Worm (Caenorhabditis elegans): ENCODE measurements around the gene T08D2.5.
"Not testable (repeated sequence)": the region's sequence is repeated elsewhere in the genome, so short reads cannot be mapped to it uniquely, and the experiment has no call there.

Gene T08D2.5

DNA sequence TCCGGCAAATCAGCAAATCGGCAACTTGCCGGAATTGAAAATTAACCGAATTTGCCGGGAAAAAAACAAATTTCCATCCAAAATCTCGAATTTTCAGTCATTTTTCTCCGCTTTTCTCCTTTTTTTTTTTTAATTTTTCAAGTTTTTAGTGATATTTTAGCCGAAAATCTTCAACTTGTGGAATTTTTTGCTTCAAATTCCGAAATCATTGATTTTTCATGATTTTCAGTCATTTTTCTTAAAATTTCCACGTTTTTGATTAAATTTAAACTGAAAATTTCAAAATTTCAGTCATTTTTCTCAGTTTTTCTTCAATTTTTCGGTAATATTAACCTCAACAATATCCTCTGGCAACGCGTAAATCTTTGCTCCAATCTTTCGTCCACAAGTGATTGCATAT lies 32.5 kb downstream of the T08D2.5 start, which contains the start of gene Y73B3B.3:
TSS of gene Y73B3B.3 (plus strand) at position 301 of the 400 bp plus-strand sequence.
- not testable (repeated sequence) for TF ChIP-seq ref-1 (GFP tag; conservative IDR thresholded peaks at IDR 0.05); ztf-23 (GFP tag; IDR thresholded peaks at IDR 0.05); ztf-29 (GFP tag; IDR thresholded peaks at IDR 0.05)

DNA sequence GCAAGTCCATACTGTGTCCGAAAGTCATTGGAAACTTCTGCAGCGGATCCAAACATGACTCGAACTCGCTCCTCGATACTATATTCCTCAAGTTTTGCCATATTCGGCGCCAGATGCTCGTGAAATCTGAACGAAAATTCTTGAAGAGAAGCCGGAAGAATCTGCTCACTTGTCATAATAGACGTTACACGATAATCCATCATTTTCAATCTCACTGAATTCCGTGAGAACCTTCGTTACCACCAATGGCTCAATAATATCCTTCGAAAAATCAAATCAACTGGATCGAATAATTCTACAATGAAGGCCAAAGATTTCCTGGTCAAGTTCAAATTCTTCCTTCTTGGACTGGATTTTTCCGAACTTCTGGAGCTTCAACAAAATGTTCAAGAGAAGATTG lies 34.0 kb downstream of the T08D2.5 start, which contains the start of gene Y73B3B.1:
TSS of gene Y73B3B.1 (minus strand) at position 101 of the 400 bp plus-strand sequence.
- TF ChIP-seq tab-1, T22C8.4, ztf-23 (GFP tag; IDR thresholded peaks at IDR 0.05): not testable (repeated sequence)

DNA sequence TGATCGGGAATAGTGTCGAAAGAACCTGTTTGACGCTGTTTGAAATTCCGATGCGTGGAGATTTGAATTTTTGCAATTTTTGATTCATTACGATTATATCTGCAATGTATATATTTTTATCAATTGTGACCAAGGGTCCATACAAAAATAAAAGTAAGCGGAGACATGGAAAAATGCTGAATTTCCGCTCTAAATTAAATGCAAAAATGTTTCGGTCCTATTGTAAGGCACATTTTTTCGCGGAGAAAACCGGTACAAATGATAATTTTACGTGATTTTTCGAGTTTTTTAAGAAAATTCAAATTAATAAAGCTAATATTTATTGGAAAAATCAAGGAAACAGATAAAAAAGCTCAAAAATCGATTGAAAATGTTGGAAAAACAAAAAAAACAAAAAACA lies 38.3 kb downstream of the T08D2.5 start, which contains the start of gene set-28:
TSS of gene set-28 (minus strand) at position 101 of the 400 bp plus-strand sequence.
- not testable (repeated sequence) for TF ChIP-seq flt-1 (GFP tag; IDR thresholded peaks at IDR 0.05); cog-1 (tag; optimal IDR thresholded peaks at IDR 0.05); klf-2 (GFP tag; conservative IDR thresholded peaks at IDR 0.05)
